Worm (Caenorhabditis elegans) whole organism, mixed stage, embryonic: ENCODE measurements around the gene Y9C9A.16.

Experiments used
- M03D4.4 ChIP-seq: sonication (generic microtip); optimal IDR thresholded peaks from 2 replicates; lab custom pipeline; 2017; ENCODE audit warnings: mild to moderate bottlenecking, missing genetic modification characterization, missing compliant biosample characterization
- bed-3 ChIP-seq: fragments of 200-800 bp; sonication (Bioruptor generic); optimal IDR thresholded peaks from 3 replicates; lab custom pipeline; 2018; ENCODE audit warnings: mild to moderate bottlenecking, missing genetic modification characterization, moderate library complexity, missing compliant biosample characterization
- blmp-1 ChIP-seq: fragments of 150-350 bp; optimal IDR thresholded peaks from 2 replicates; lab custom pipeline; 2014; ENCODE audit warnings: missing biosample characterization, missing genetic modification characterization
- ceh-39 ChIP-seq: fragments of 150-350 bp; optimal IDR thresholded peaks from 2 replicates; lab custom pipeline; 2014; ENCODE audit warnings: missing biosample characterization, missing genetic modification characterization
- ceh-43 ChIP-seq: fragments of 200-800 bp; sonication (Bioruptor generic); optimal IDR thresholded peaks from 2 replicates; lab custom pipeline; 2018; ENCODE audit warnings: mild to moderate bottlenecking, missing genetic modification characterization, moderate library complexity, missing compliant biosample characterization
- ceh-83 ChIP-seq: fragments of 200-800 bp; sonication (Bioruptor generic); optimal IDR thresholded peaks from 2 replicates; lab custom pipeline; 2018; ENCODE audit warnings: mild to moderate bottlenecking, missing genetic modification characterization, missing compliant biosample characterization
- cnd-1 ChIP-seq: fragments of 200-800 bp; sonication (Bioruptor generic); optimal IDR thresholded peaks from 2 replicates; lab custom pipeline; 2018; ENCODE audit warnings: mild to moderate bottlenecking, missing genetic modification characterization, missing compliant biosample characterization
- drap-1 ChIP-seq: fragments of 200-800 bp; sonication (Bioruptor generic); optimal IDR thresholded peaks from 3 replicates; lab custom pipeline; 2018; ENCODE audit warnings: mild to moderate bottlenecking, missing genetic modification characterization, missing compliant biosample characterization
- elt-1 ChIP-seq: sonication (generic microtip); optimal IDR thresholded peaks from 2 replicates; lab custom pipeline; 2017; ENCODE audit warnings: missing genetic modification characterization, mild to moderate bottlenecking, missing compliant biosample characterization, antibody characterized with exemption, moderate library complexity, borderline replicate concordance; ENCODE audit not compliant: insufficient read depth
- elt-3 ChIP-seq: fragments of 150-350 bp; optimal IDR thresholded peaks from 2 replicates; lab custom pipeline; 2014; ENCODE audit warnings: missing biosample characterization, missing genetic modification characterization
- flh-1 ChIP-seq: fragments of 200-800 bp; sonication (Bioruptor generic); optimal IDR thresholded peaks from 2 replicates; lab custom pipeline; 2018; ENCODE audit warnings: mild to moderate bottlenecking, missing genetic modification characterization, moderate library complexity, missing compliant biosample characterization
- ham-2 ChIP-seq: fragments of 200-800 bp; sonication (Bioruptor generic); optimal IDR thresholded peaks from 2 replicates; lab custom pipeline; 2018; ENCODE audit warnings: mild to moderate bottlenecking, missing genetic modification characterization, missing compliant biosample characterization
- hlh-1 ChIP-seq: fragments of 150-350 bp; optimal IDR thresholded peaks from 2 replicates; lab custom pipeline; 2014; ENCODE audit warnings: missing biosample characterization, missing genetic modification reagents, missing genetic modification characterization
- lin-13 ChIP-seq: fragments of 150-350 bp; optimal IDR thresholded peaks from 2 replicates; lab custom pipeline; 2014; ENCODE audit warnings: missing biosample characterization, missing genetic modification characterization
- lin-32 ChIP-seq: fragments of 200-800 bp; sonication (Bioruptor generic); optimal IDR thresholded peaks from 2 replicates; lab custom pipeline; 2018; ENCODE audit warnings: mild to moderate bottlenecking, missing genetic modification characterization, missing compliant biosample characterization
- lsy-2 ChIP-seq: fragments of 150-350 bp; optimal IDR thresholded peaks from 2 replicates; lab custom pipeline; 2014; ENCODE audit warnings: missing biosample characterization, missing genetic modification characterization
- mab-5 ChIP-seq: fragments of 150-350 bp; optimal IDR thresholded peaks from 2 replicates; lab custom pipeline; 2014; ENCODE audit warnings: missing biosample characterization, missing genetic modification characterization
- mls-2 ChIP-seq: sonication (generic microtip); optimal IDR thresholded peaks from 2 replicates; lab custom pipeline; 2016; ENCODE audit warnings: mild to moderate bottlenecking, missing genetic modification characterization, moderate library complexity, missing compliant biosample characterization
- nhr-12 ChIP-seq: fragments of 150-350 bp; optimal IDR thresholded peaks from 2 replicates; lab custom pipeline; 2014; ENCODE audit warnings: missing biosample characterization, missing genetic modification characterization
- nhr-2 ChIP-seq: fragments of 150-350 bp; optimal IDR thresholded peaks from 2 replicates; lab custom pipeline; 2014; ENCODE audit warnings: missing biosample characterization, missing genetic modification characterization
- nhr-237 ChIP-seq: fragments of 150-350 bp; optimal IDR thresholded peaks from 2 replicates; lab custom pipeline; 2014; ENCODE audit warnings: missing biosample characterization, missing genetic modification characterization
- nhr-28 ChIP-seq: fragments of 150-350 bp; optimal IDR thresholded peaks from 2 replicates; lab custom pipeline; 2014; ENCODE audit warnings: missing biosample characterization, missing genetic modification characterization
- nhr-76 ChIP-seq: sonication (generic microtip); optimal IDR thresholded peaks from 2 replicates; lab custom pipeline; 2017; ENCODE audit warnings: missing biosample characterization, missing genetic modification characterization
- pha-4 ChIP-seq: fragments of 150-350 bp; optimal IDR thresholded peaks from 2 replicates; lab custom pipeline; 2018; ENCODE audit warnings: missing biosample characterization, missing genetic modification reagents, missing genetic modification characterization
- sem-2 ChIP-seq: fragments of 200-800 bp; sonication (Bioruptor generic); optimal IDR thresholded peaks from 2 replicates; lab custom pipeline; 2018; ENCODE audit warnings: mild to moderate bottlenecking, missing genetic modification characterization, missing compliant biosample characterization
- snpc-4 ChIP-seq: fragments of 150-350 bp; optimal IDR thresholded peaks from 2 replicates; lab custom pipeline; 2014; ENCODE audit warnings: missing biosample characterization, missing genetic modification characterization
- sptf-1 ChIP-seq: sonication (generic microtip); optimal IDR thresholded peaks from 2 replicates; lab custom pipeline; 2017; ENCODE audit warnings: mild to moderate bottlenecking, missing genetic modification characterization, moderate library complexity, missing compliant biosample characterization
- tbx-8 ChIP-seq: fragments of 200-800 bp; sonication (Bioruptor generic); optimal IDR thresholded peaks from 2 replicates; lab custom pipeline; 2018; ENCODE audit warnings: mild to moderate bottlenecking, missing genetic modification characterization, moderate library complexity, missing compliant biosample characterization
- unc-120 ChIP-seq: sonication (generic microtip); optimal IDR thresholded peaks from 2 replicates; lab custom pipeline; 2017; ENCODE audit warnings: missing genetic modification characterization, missing compliant biosample characterization; ENCODE audit not compliant: poor library complexity, severe bottlenecking
- unc-39 ChIP-seq: fragments of 150-350 bp; optimal IDR thresholded peaks from 2 replicates; lab custom pipeline; 2014; ENCODE audit warnings: missing biosample characterization, missing genetic modification characterization
- unc-62 ChIP-seq: fragments of 150-350 bp; optimal IDR thresholded peaks from 2 replicates; lab custom pipeline; 2014; ENCODE audit warnings: missing biosample characterization, missing genetic modification reagents, missing genetic modification characterization
- zip-8 ChIP-seq: fragments of 150-350 bp; optimal IDR thresholded peaks from 2 replicates; lab custom pipeline; 2014; ENCODE audit warnings: missing biosample characterization, missing genetic modification characterization

Gene Y9C9A.16

DNA sequence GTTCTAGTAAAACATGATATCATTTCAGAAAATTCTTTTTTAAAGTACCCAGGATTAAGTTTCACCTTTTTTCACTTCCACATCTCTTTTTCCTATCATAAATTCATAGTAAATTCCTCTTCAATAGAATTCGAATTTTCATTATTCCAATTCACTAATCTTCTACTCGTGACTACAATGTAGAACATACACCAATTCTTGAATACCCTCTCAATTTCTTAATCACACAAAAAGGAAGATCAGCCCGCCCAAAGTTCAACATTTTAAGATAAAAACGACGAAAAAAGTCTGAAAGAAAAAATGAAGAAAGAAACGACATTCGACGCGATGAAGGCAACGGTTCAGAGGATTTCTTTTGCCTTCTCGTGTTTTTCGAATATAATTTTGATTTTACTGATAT, 22.0 kb downstream of the Y9C9A.16 start, which contains the start of gene str-163:
Gene str-163 (plus strand): TSS at position 301 of the 400 bp plus-strand sequence.
- TF ChIP-seq lin-32 (GFP tag; lab: Kevin White, UChicago), result no peak
- TF ChIP-seq elt-3 (tag; lab: Kevin White, UChicago), result no peak
- no peak for TF ChIP-seq drap-1
- TF ChIP-seq, all 35 proteins: peak for 0

ce11 chrIV:4945771-4946170, 30.2 kb downstream of the Y9C9A.16 start, which contains the start of gene str-169:
Gene str-169, plus strand, starts transcription at chrIV:4946071.
- no peak for TF ChIP-seq lin-13 (tag; lab: Kevin White, UChicago)
- no peak for TF ChIP-seq ceh-39
- no peak for TF ChIP-seq sem-2 (GFP tag; lab: Kevin White, UChicago)
- no peak for TF ChIP-seq unc-120 (tag; lab: Kevin White, UChicago)
- TF ChIP-seq ceh-43 (GFP tag; lab: Kevin White, UChicago), result no peak
- no peak for TF ChIP-seq snpc-4
- no peak for TF ChIP-seq ceh-83 (GFP tag; lab: Kevin White, UChicago)
- TF ChIP-seq unc-62, result no peak
- no peak for TF ChIP-seq flh-1
- TF ChIP-seq hlh-1 (tag; lab: Kevin White, UChicago), result no peak
- no peak for TF ChIP-seq nhr-12 (tag; lab: Kevin White, UChicago)
- TF ChIP-seq mls-2 (tag; lab: Kevin White, UChicago), result no peak
- no peak for TF ChIP-seq cnd-1
- no peak for TF ChIP-seq mab-5
- TF ChIP-seq ham-2 (GFP tag; lab: Kevin White, UChicago), result no peak
- no peak for TF ChIP-seq nhr-28

DNA sequence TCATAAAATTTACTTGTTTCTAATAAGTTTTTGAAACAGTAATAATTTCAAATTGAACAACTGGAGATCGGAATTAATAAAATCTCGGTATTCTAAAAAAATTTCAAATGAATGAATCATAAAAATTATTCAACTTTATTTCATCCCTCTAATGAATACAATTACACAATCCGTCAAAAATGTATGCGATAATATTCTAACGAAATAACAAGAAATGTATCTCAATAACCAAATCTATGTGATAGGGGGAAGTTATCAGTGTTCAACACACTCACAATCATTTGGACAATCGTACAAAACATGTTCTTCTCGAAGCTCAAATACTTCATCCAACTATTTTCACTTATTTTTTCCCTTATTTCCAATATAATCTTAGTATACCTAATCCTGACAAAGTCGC, 34.2 kb downstream of the Y9C9A.16 start, which contains the start of gene Y9C9A.5:
Gene Y9C9A.5 (plus strand): TSS at position 301 of the 400 bp plus-strand sequence.
- TF ChIP-seq M03D4.4 (tag; lab: Kevin White, UChicago), result no peak
- TF ChIP-seq ceh-39, result no peak
- TF ChIP-seq unc-39 (tag; lab: Kevin White, UChicago), result no peak
- TF ChIP-seq unc-120 (tag; lab: Kevin White, UChicago), result no peak
- TF ChIP-seq nhr-2 (tag; lab: Kevin White, UChicago), result no peak
- no peak for TF ChIP-seq sptf-1 (tag; lab: Kevin White, UChicago)
- no peak for TF ChIP-seq tbx-8 (GFP tag; lab: Kevin White, UChicago)
- TF ChIP-seq elt-1 (tag; lab: Kevin White, UChicago), result no peak
- no peak for TF ChIP-seq pha-4 (tag; lab: Kevin White, UChicago)
- no peak for TF ChIP-seq drap-1
- no peak for TF ChIP-seq hlh-1 (tag; lab: Kevin White, UChicago)
- TF ChIP-seq nhr-28, result no peak
- TF ChIP-seq nhr-76, result no peak
- TF ChIP-seq elt-3 (tag; lab: Kevin White, UChicago), result no peak
- TF ChIP-seq ceh-83 (GFP tag; lab: Kevin White, UChicago), result no peak
- TF ChIP-seq bed-3 (GFP tag; lab: Kevin White, UChicago), result no peak
- TF ChIP-seq mab-5, result no peak

- TF ChIP-seq tbx-8 (GFP tag; lab: Kevin White, UChicago) (no peak), mab-5 (no peak), zip-8 (tag; lab: Kevin White, UChicago) (no peak), nhr-2 (tag; lab: Kevin White, UChicago) (no peak), nhr-237 (tag; lab: Kevin White, UChicago) (no peak), ceh-43 (GFP tag; lab: Kevin White, UChicago) (no peak), nhr-12 (tag; lab: Kevin White, UChicago) (no peak), lsy-2 (tag; lab: Kevin White, UChicago) (no peak), unc-39 (tag; lab: Kevin White, UChicago) (no peak), ham-2 (GFP tag; lab: Kevin White, UChicago) (no peak), sem-2 (GFP tag; lab: Kevin White, UChicago) (no peak)
Measured at ce11 chrIV:4938664-4939063, 37.3 kb downstream of the Y9C9A.16 start, which contains the start of gene str-168. Gene str-168, plus strand, starts transcription at chrIV:4938964.

ce11 chrIV:4937647-4938046, 38.3 kb downstream of the Y9C9A.16 start, which contains the start of gene fbxa-86:
Gene fbxa-86, minus strand, starts transcription at chrIV:4938013.
- no peak for TF ChIP-seq bed-3 (GFP tag; lab: Kevin White, UChicago)
- TF ChIP-seq ham-2 (GFP tag; lab: Kevin White, UChicago), result no peak
- TF ChIP-seq blmp-1 (tag; lab: Kevin White, UChicago), result no peak
- TF ChIP-seq ceh-39, result no peak
- TF ChIP-seq cnd-1, result no peak
- no peak for TF ChIP-seq unc-62
- no peak for TF ChIP-seq nhr-76
- TF ChIP-seq sptf-1 (tag; lab: Kevin White, UChicago), result no peak
- TF ChIP-seq, all 35 proteins: peak for 0
